Worm (Caenorhabditis elegans) whole organism, midembryonic: Measurements from ENCODE around the gene smg-9.

ENCODE experiments used
- T22C8.4 ChIP-seq: fragments of 200-800 bp; sonication (Bioruptor generic); IDR thresholded peaks from 2 replicates; pipeline ENCODE4 v1.3.6; 2022; ENCODE audit warnings: missing genetic modification characterization, missing compliant biosample characterization
- cog-1 ChIP-seq: sonication (generic microtip); optimal IDR thresholded peaks from 2 replicates; lab custom pipeline; 2016; ENCODE audit warnings: missing genetic modification characterization, missing compliant biosample characterization
- flt-1 ChIP-seq: fragments of 200-800 bp; sonication (Bioruptor generic); IDR thresholded peaks from 2 replicates; pipeline ENCODE4 v1.3.6; 2022; ENCODE audit warnings: missing genetic modification characterization, missing compliant biosample characterization
- klf-2 ChIP-seq: fragments of 200-800 bp; sonication (Bioruptor generic); conservative IDR thresholded peaks from 2 replicates; pipeline ENCODE4 v1.3.6; 2022; ENCODE audit warnings: missing genetic modification reagents, missing genetic modification characterization, missing compliant biosample characterization
- med-1 ChIP-seq: sonication (generic microtip); optimal IDR thresholded peaks from 2 replicates; lab custom pipeline; 2017; ENCODE audit warnings: missing genetic modification characterization, mild to moderate bottlenecking, missing compliant biosample characterization, antibody characterized with exemption, missing genetic modification reagents; ENCODE audit not compliant: insufficient read depth
- ref-1 ChIP-seq: fragments of 200-800 bp; sonication (Bioruptor generic); conservative IDR thresholded peaks from 2 replicates; pipeline ENCODE4 v1.3.6; 2022; ENCODE audit warnings: missing genetic modification reagents, missing genetic modification characterization, missing compliant biosample characterization
- tab-1 ChIP-seq: fragments of 200-800 bp; sonication (Bioruptor generic); IDR thresholded peaks from 2 replicates; pipeline ENCODE4 v1.3.6; 2022; ENCODE audit warnings: missing genetic modification characterization, missing compliant biosample characterization
- ztf-23 ChIP-seq: fragments of 200-800 bp; sonication (Bioruptor generic); IDR thresholded peaks from 2 replicates; pipeline ENCODE4 v1.3.6; 2022; ENCODE audit warnings: missing genetic modification reagents, missing genetic modification characterization, missing compliant biosample characterization
- ztf-29 ChIP-seq: fragments of 200-800 bp; sonication (Bioruptor generic); IDR thresholded peaks from 2 replicates; pipeline ENCODE4 v1.3.6; 2022; ENCODE audit warnings: missing genetic modification reagents, missing genetic modification characterization, missing compliant biosample characterization

Gene smg-9

DNA sequence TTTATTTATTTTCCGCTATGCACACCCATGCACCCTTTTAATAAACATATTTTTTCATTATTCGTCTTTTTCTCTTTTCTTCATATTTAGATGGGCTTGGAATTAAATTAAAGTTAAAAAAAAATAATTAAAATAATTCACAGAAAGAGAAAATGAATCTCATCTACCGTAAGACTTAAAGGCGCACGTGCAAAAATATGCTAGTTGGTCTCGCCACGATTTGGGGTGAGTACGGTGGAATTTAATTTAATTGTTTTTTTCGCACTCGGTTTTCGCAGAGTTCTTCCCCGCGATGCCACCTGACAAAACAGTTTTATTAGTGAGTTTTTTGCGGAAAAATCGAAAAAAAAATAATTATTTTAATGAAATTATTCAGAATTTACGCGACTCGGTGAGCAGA lies 25.4 kb upstream of the smg-9 start, which contains the start of gene Y54E2A.8:
Gene Y54E2A.8 (plus strand): TSS at position 254 of the 400 bp plus-strand sequence.
- TF ChIP-seq ref-1 (GFP tag; lab: Robert Waterston, UW) (no peak), ztf-29 (GFP tag; lab: Robert Waterston, UW) (no peak), T22C8.4 (GFP tag; lab: Robert Waterston, UW) (no peak), cog-1 (tag; lab: Kevin White, UChicago) (no peak), tab-1 (no peak), flt-1 (GFP tag; lab: Robert Waterston, UW) (no peak), med-1 (GFP tag; lab: Kevin White, UChicago) (no peak), klf-2 (GFP tag; lab: Robert Waterston, UW) (no peak), ztf-23 (GFP tag; lab: Robert Waterston, UW) (no peak)

DNA sequence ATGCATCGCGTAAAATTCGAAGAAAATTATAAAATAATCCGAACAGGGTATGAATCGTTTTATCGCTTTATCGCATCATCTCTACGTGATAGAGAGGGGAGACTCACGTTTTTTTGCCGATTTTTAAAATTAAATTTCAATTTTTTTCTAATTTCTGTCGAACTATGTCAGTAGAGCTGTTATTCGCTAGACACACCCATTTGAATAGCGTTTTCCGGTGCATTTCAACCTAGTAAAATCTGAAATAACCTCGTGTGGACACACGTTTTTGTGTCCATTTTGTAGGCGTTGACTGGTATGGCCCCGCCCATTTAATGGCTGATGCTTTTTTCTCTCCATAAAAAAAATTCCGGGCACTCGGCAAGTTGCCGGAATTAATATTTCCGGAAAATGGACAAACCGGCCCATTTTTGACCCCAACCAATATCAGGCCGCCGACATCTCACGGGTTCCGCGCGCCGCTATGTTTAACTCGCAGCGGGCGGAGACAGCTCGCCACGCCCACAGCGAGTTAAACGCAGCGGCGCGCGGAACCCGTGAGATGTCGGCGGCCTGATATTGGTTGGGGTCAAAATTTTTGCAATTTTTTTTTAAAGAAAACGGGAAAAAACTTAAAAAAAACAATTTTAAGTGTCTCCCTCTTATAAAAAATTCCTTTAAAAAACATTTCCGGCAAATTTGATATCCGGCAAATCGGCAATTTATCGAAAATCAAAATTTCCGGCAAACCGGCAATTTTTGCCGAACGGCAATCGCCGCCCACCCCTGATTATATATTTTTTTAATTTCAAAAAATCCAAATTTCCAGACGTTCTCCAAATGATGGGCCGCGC lies 20.5 kb upstream of the smg-9 start, which contains the start of gene Y54E2A.7:
Gene Y54E2A.7 (minus strand): TSS at position 51 of the 833 bp plus-strand sequence.
- TF ChIP-seq tab-1 (no peak), T22C8.4 (GFP tag; lab: Robert Waterston, UW) (no peak), cog-1 (tag; lab: Kevin White, UChicago) (no peak), ztf-23 (GFP tag; lab: Robert Waterston, UW) (no peak), flt-1 (GFP tag; lab: Robert Waterston, UW) (no peak), klf-2 (GFP tag; lab: Robert Waterston, UW) (no peak), med-1 (GFP tag; lab: Kevin White, UChicago) (no peak), ztf-29 (GFP tag; lab: Robert Waterston, UW) (no peak), ref-1 (GFP tag; lab: Robert Waterston, UW) (no peak)

ce11 chrII:14772113-14772512 lies 19.5 kb upstream of the smg-9 start:
- TF ChIP-seq cog-1 (tag; lab: Kevin White, UChicago) (no peak), ztf-23 (GFP tag; lab: Robert Waterston, UW) (no peak), T22C8.4 (GFP tag; lab: Robert Waterston, UW) (no peak), med-1 (GFP tag; lab: Kevin White, UChicago) (no peak), ref-1 (GFP tag; lab: Robert Waterston, UW) (no peak)

DNA sequence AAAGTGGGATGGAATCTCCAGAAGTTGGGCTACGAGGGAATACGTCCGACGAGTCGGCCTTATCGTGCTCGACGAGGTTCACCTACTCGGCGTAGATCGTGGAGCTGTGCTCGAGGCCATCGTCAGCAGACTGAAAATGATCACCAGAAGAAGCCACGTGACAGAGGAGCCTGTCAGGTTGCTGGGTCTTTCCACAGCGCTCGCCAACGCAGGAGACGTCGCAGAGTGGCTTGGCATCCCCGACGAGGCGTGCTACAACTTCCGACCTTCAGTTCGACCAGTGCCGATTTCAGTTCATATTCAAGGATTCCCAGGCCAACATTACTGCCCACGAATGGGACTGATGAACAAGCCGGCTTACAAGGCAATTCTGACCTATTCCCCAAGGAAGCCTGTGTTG lies 18.4 kb upstream of the smg-9 start:
- TF ChIP-seq ztf-29 (GFP tag; lab: Robert Waterston, UW) (no peak), ref-1 (GFP tag; lab: Robert Waterston, UW) (no peak), med-1 (GFP tag; lab: Kevin White, UChicago) (no peak), ztf-23 (GFP tag; lab: Robert Waterston, UW) (no peak), klf-2 (GFP tag; lab: Robert Waterston, UW) (no peak), tab-1 (no peak), T22C8.4 (GFP tag; lab: Robert Waterston, UW) (no peak), flt-1 (GFP tag; lab: Robert Waterston, UW) (no peak), cog-1 (tag; lab: Kevin White, UChicago) (no peak)

DNA sequence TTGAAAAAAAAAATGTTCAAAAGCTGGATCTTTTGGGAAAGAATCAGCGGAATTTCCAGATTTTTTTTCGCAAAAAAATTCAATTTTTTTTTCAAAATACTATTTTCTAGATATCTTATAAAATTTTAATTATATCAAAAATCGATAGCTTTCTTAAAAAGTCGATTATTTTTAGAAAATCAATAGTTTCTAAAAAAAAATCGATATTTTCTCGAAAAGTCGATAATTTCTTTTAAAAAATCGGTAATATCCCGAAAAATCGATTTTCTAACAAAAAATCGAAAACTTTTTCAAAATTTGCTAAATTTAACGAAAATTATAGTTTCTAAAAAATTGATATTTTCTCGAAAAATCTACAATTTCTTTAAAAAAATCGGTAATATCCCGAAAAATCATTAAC lies 16.2 kb upstream of the smg-9 start:
- TF ChIP-seq med-1 (GFP tag; lab: Kevin White, UChicago) (no peak), ref-1 (GFP tag; lab: Robert Waterston, UW) (no peak), ztf-29 (GFP tag; lab: Robert Waterston, UW) (no peak), ztf-23 (GFP tag; lab: Robert Waterston, UW) (no peak), klf-2 (GFP tag; lab: Robert Waterston, UW) (no peak), tab-1 (no peak), cog-1 (tag; lab: Kevin White, UChicago) (no peak), T22C8.4 (GFP tag; lab: Robert Waterston, UW) (no peak)

ce11 chrII:14757711-14758110 lies 5.1 kb upstream of the smg-9 start, which contains the start of gene Y54E2A.5:
Gene Y54E2A.5 (minus strand): TSS chrII:14757811.
- TF ChIP-seq cog-1 (tag; lab: Kevin White, UChicago) (no peak), T22C8.4 (GFP tag; lab: Robert Waterston, UW) (no peak), tab-1 (no peak), ref-1 (GFP tag; lab: Robert Waterston, UW) (no peak)

- TF ChIP-seq klf-2 (GFP tag; lab: Robert Waterston, UW) (no peak), cog-1 (tag; lab: Kevin White, UChicago) (no peak), flt-1 (GFP tag; lab: Robert Waterston, UW) (no peak), tab-1 (no peak), T22C8.4 (GFP tag; lab: Robert Waterston, UW) (no peak), ztf-23 (GFP tag; lab: Robert Waterston, UW) (no peak), ztf-29 (GFP tag; lab: Robert Waterston, UW) (no peak), ref-1 (GFP tag; lab: Robert Waterston, UW) (no peak), med-1 (GFP tag; lab: Kevin White, UChicago) (no peak)
These were observed 1.5 kb upstream of the smg-9 start, which contains the start of the genes tac-1 and Y54E2A.4 for ce11 chrII:14753858-14754750. Gene tac-1 (minus strand): TSS chrII:14753877. Gene Y54E2A.4 (plus strand): TSS chrII:14754622.

- no peak for TF ChIP-seq tab-1
- TF ChIP-seq flt-1 (GFP tag; lab: Robert Waterston, UW), result no peak
These were observed 597 bp upstream of the smg-9 start for ce11 chrII:14753246-14753645.
